Fruit fly (Drosophila melanogaster): ENCODE measurements around the gene Mob2.

The Mob2 gene

DNA sequence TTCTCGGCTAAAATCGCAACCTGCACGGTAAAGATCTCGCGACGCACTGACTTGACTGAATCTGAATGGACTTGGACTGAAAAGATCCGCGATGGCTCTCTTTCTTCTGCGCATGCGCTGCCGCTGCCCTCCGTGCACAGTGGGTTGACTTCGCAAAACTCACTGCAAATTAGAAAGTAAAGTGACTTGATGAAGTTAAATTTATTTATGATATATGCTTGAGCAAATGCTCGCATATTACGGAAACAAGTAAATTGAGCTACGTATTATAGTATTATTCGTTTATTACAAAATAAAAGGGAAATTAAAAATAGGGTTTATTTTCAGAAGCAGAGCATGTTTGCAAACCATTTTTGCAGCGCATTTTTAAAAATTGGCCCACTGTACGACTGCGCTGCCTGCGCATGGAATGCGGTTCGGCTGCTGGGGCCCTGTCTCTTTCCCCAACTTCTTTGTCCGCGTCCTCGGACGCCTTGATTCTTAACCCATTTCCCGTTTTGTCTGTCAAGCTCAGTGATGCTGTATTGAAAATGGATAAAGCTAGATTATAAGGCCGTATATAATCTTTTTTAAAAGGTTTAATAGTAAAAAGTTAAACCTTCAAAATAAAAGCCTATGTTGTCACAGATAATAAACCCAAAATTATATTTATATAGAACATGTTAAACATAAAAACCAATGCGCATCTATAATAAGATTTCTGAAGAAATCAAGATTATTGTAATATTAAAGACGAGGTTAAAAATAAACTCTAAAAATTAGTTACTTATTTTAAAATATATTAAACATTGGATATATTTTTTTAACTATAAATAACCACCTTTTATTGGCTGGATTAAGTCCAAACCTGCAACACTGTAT, 25.9 kb upstream of the Mob2 start, which contains the start of gene rt (continued):
- TF ChIP-seq CG4424 (GFP tag; optimal IDR thresholded peaks at IDR 0.05) = peak; percentile 66
- peak; percentile 46 for TF ChIP-seq onecut (GFP tag; IDR thresholded peaks at IDR 0.05)
- no peak for TF ChIP-seq CG9797 (GFP tag; optimal IDR thresholded peaks at IDR 0.05)
- TF ChIP-seq CkIIα-i1 (GFP tag; IDR thresholded peaks at IDR 0.05) = no peak
- peak; percentile 80 for TF ChIP-seq CG33557 (GFP tag; optimal IDR thresholded peaks at IDR 0.05)
- peak; percentile 53 for TF ChIP-seq dmrt99B (tag; optimal IDR thresholded peaks at IDR 0.05)
- peak; percentile 65 for TF ChIP-seq CG17328 (GFP tag; IDR thresholded peaks at IDR 0.05)
- no peak for TF ChIP-seq Hmr (GFP tag; optimal IDR thresholded peaks at IDR 0.05)
- no peak for TF ChIP-seq NC2α (GFP tag; optimal IDR thresholded peaks at IDR 0.05)
- TF ChIP-seq CG10267 (tag; optimal IDR thresholded peaks at IDR 0.05) = peak; percentile 62
- TF ChIP-seq ab (GFP tag; optimal IDR thresholded peaks at IDR 0.05) = no peak
- peak; percentile 33 for TF ChIP-seq nau (GFP tag; optimal IDR thresholded peaks at IDR 0.05)
- TF ChIP-seq NK7.1 (GFP tag; optimal IDR thresholded peaks at IDR 0.05) = no peak
- TF ChIP-seq Abd-B (GFP tag; optimal IDR thresholded peaks at IDR 0.05) = no peak
- peak; percentile 53 for TF ChIP-seq CG15601 (tag; optimal IDR thresholded peaks at IDR 0.05)
- TF ChIP-seq Nf-YA (GFP tag; IDR thresholded peaks at IDR 0.05) = peak; percentile 58; the same call in 1 of the 2 replicates
- TF ChIP-seq vvl (GFP tag; IDR thresholded peaks at IDR 0.05) = no peak
- TF ChIP-seq CG4328 (GFP tag; optimal IDR thresholded peaks at IDR 0.05) = no peak
- peak; percentile 25 for TF ChIP-seq CG8290 (GFP tag; optimal IDR thresholded peaks at IDR 0.05)
- TF ChIP-seq CG8290 (tag; optimal IDR thresholded peaks at IDR 0.05) = no peak
- no peak for TF ChIP-seq CrebB (tag; optimal IDR thresholded peaks at IDR 0.05)
- TF ChIP-seq CG2116 (GFP tag; optimal IDR thresholded peaks at IDR 0.05) = peak; percentile 0
- peak; percentile 55 for TF ChIP-seq chn (GFP tag; optimal IDR thresholded peaks at IDR 0.05)
- no peak for TF ChIP-seq da (GFP tag; optimal IDR thresholded peaks at IDR 0.05)
- no peak for TF ChIP-seq pfk (GFP tag; optimal IDR thresholded peaks at IDR 0.05)
- no peak for TF ChIP-seq her (GFP tag; optimal IDR thresholded peaks at IDR 0.05)
- 0 out of 2 replicates have a peak, but pooled peaks have one; percentile 20 for TF ChIP-seq Adf1 (GFP tag; IDR thresholded peaks at IDR 0.05)
- peak; percentile 42 for TF ChIP-seq tio (GFP tag; optimal IDR thresholded peaks at IDR 0.05)
- 0 out of 2 replicates have a peak, but pooled peaks have one; percentile 32 for TF ChIP-seq Ada2b (GFP tag; IDR thresholded peaks at IDR 0.05)
- TF ChIP-seq ci (GFP tag; IDR thresholded peaks at IDR 0.05) = no peak
- TF ChIP-seq CG10543 (GFP tag; optimal IDR thresholded peaks at IDR 0.05) = no peak
- TF ChIP-seq CG9437 (GFP tag; optimal IDR thresholded peaks at IDR 0.05) = peak; percentile 21
- no peak for TF ChIP-seq CG12769 (tag; optimal IDR thresholded peaks at IDR 0.05)
- TF ChIP-seq CG12744 (GFP tag; optimal IDR thresholded peaks at IDR 0.05) = no peak
- TF ChIP-seq CG9215 (GFP tag; IDR thresholded peaks at IDR 0.05) = no peak
- TF ChIP-seq slp2 (GFP tag; optimal IDR thresholded peaks at IDR 0.05) = no peak
- TF ChIP-seq lola (GFP tag; optimal IDR thresholded peaks at IDR 0.05) = peak in 1 of 3 experiments; percentile 85
- TF ChIP-seq ind (GFP tag; optimal IDR thresholded peaks at IDR 0.05) = peak; percentile 47
- TF ChIP-seq bigmax (GFP tag; optimal IDR thresholded peaks at IDR 0.05) = no peak
- peak; percentile 48 for TF ChIP-seq CG4820 (GFP tag; optimal IDR thresholded peaks at IDR 0.05)
- peak; percentile 31 for TF ChIP-seq sqz (GFP tag; optimal IDR thresholded peaks at IDR 0.05)
- peak in 1 of 2 experiments; percentile 11 for TF ChIP-seq Eip74EF (GFP tag; optimal IDR thresholded peaks at IDR 0.05)
- TF ChIP-seq HLHmδ (GFP tag; optimal IDR thresholded peaks at IDR 0.05) = no peak
- TF ChIP-seq run (tag; optimal IDR thresholded peaks at IDR 0.05) = no peak
- peak; percentile 55 for TF ChIP-seq CG2202 (tag; optimal IDR thresholded peaks at IDR 0.05)
- TF ChIP-seq CG15514 (GFP tag; optimal IDR thresholded peaks at IDR 0.05) = no peak
- no peak for TF ChIP-seq TFAM (GFP tag; optimal IDR thresholded peaks at IDR 0.05)
- TF ChIP-seq CG13287 (GFP tag; IDR thresholded peaks at IDR 0.05; ENCODE audit: partially characterized antibody) = no peak
- TF ChIP-seq CG17912 (GFP tag; optimal IDR thresholded peaks at IDR 0.05) = no peak

All from whole organism, embryonic.